Fruit fly (Drosophila melanogaster) S2 (cell line): Measurements from ENCODE around the gene Efhc1.1.

Experiments used
- CG8478 ChIP-seq: fragments of >200 bp; optimal IDR thresholded peaks from 2 replicates; lab custom pipeline; 2018
- CTCF ChIP-seq, 2 experiments: fragments of >200 bp; optimal IDR thresholded peaks; 2 replicates each; lab custom pipeline; 2018

DNA sequence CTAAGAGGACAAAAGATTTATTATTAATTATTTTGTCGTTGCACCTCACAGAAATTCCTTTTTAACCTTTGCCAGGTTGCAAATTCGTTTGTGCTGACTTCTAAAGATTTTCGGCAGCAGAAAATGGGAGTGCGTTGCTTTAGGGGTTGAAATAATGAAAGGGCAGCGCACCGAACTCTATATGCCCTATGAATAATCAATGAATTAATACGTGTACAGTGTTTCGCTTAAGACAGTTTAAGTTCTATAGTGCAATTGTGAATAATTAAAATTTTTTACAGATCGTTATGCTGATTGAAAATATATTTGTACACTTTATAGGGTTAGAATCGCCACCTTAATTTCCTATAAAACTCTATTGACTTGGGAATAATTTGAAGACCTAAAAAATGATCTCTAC lies 32.6 kb upstream of the Efhc1.1 start:
- TF ChIP-seq CG8478 (lab: Kevin White, UChicago) (no peak), CTCF (optimal IDR thresholded peaks at IDR 0.05; lab: Kevin White, UChicago) (no peak)
